Worm (Caenorhabditis elegans): ENCODE measurements around the gene C18A3.7.

- TF ChIP-seq pqm-1 (tag; optimal IDR thresholded peaks at IDR 0.05) (no peak), ceh-18 (tag; optimal IDR thresholded peaks at IDR 0.05) (no peak), pha-4 (tag; optimal IDR thresholded peaks at IDR 0.05) (no peak), unc-3 (GFP tag; conservative IDR thresholded peaks at IDR 0.05) (no peak), unc-3 (tag; optimal IDR thresholded peaks at IDR 0.05) (no peak)
These were observed 19.4 kb downstream of the C18A3.7 start for ce11 chrII:5710835-5711234.
